Worm (Caenorhabditis elegans) whole organism, early embryonic: ENCODE measurements around the gene ceh-28.

Source experiments
- ama-1 ChIP-seq: fragments of 150-350 bp; optimal IDR thresholded peaks from 2 replicates; lab custom pipeline; 2014
- flt-1 ChIP-seq: fragments of 200-800 bp; sonication (Bioruptor generic); IDR thresholded peaks from 2 replicates; pipeline ENCODE4 v1.3.6; 2022; ENCODE audit warnings: missing genetic modification characterization, missing compliant biosample characterization

- TF ChIP-seq flt-1 (no peak), ama-1 (lab: Kevin White, UChicago) (no peak)
Measured at ce11 chrX:13084273-13084672, 9.8 kb downstream of the ceh-28 start, which contains the start of gene R03G8.1.
